Fruit fly (Drosophila melanogaster) whole organism, embryonic: ENCODE data around the gene CG2059.

Experiments used
- Atf-2 ChIP-seq: fragments of 200-800 bp; sonication (Bioruptor generic); optimal IDR thresholded peaks from 2 replicates; lab custom pipeline; 2016; ENCODE audit warnings: missing biosample characterization, missing genetic modification characterization
- BtbVII ChIP-seq: fragments of 200-800 bp; sonication (Bioruptor generic); optimal IDR thresholded peaks from 3 replicates; lab custom pipeline; 2017; ENCODE audit warnings: missing biosample characterization, mild to moderate bottlenecking, missing genetic modification characterization
- CG10267 ChIP-seq: fragments of 200-800 bp; sonication (Bioruptor generic); optimal IDR thresholded peaks from 2 replicates; lab custom pipeline; 2018; ENCODE audit warnings: missing biosample characterization, mild to moderate bottlenecking, missing genetic modification characterization, moderate library complexity
- CG11560 ChIP-seq: fragments of 200-800 bp; sonication (Bioruptor generic); IDR thresholded peaks from 3 replicates; pipeline ENCODE4 v1.3.6; 2022; ENCODE audit warnings: missing biosample characterization, missing genetic modification characterization
- CG12104 ChIP-seq: fragments of 200-800 bp; sonication (Bioruptor generic); optimal IDR thresholded peaks from 3 replicates; lab custom pipeline; 2016; ENCODE audit warnings: missing biosample characterization, missing genetic modification characterization
- CG18262 ChIP-seq: fragments of 200-800 bp; optimal IDR thresholded peaks from 3 replicates; lab custom pipeline; 2019; ENCODE audit warnings: missing biosample characterization, mild to moderate bottlenecking, missing genetic modification characterization, moderate library complexity
- CG2120 ChIP-seq: fragments of 200-800 bp; sonication (Bioruptor generic); optimal IDR thresholded peaks from 3 replicates; lab custom pipeline; 2016; ENCODE audit warnings: missing biosample characterization, missing genetic modification characterization
- CG3281 ChIP-seq: fragments of 200-800 bp; sonication (Bioruptor generic); optimal IDR thresholded peaks from 3 replicates; lab custom pipeline; 2017; ENCODE audit warnings: missing biosample characterization, mild to moderate bottlenecking, missing genetic modification characterization
- CG3995 ChIP-seq: fragments of 200-800 bp; sonication (Bioruptor generic); optimal IDR thresholded peaks from 3 replicates; lab custom pipeline; 2016; ENCODE audit warnings: missing biosample characterization, missing genetic modification characterization
- CG5953 ChIP-seq: fragments of 200-800 bp; sonication (Bioruptor generic); IDR thresholded peaks from 2 replicates; pipeline ENCODE4 v1.3.6; 2022; ENCODE audit warnings: missing biosample characterization, missing genetic modification characterization
- CG6791 ChIP-seq: fragments of 200-800 bp; sonication (Bioruptor generic); IDR thresholded peaks from 3 replicates; pipeline ENCODE4 v1.3.6; 2022; ENCODE audit warnings: missing biosample characterization, missing genetic modification characterization; ENCODE audit not compliant: partially characterized antibody
- CG7745 ChIP-seq: fragments of 200-800 bp; sonication (Bioruptor generic); optimal IDR thresholded peaks from 2 replicates; lab custom pipeline; 2018; ENCODE audit warnings: missing biosample characterization, mild to moderate bottlenecking, missing genetic modification characterization, moderate library complexity
- CG7928 ChIP-seq: fragments of 200-800 bp; sonication (Bioruptor generic); optimal IDR thresholded peaks from 2 replicates; lab custom pipeline; 2017; ENCODE audit warnings: missing biosample characterization, mild to moderate bottlenecking, missing genetic modification characterization
- CG9437 ChIP-seq: fragments of 200-800 bp; sonication (Bioruptor generic); optimal IDR thresholded peaks from 2 replicates; lab custom pipeline; 2018; ENCODE audit warnings: missing biosample characterization, mild to moderate bottlenecking, missing genetic modification characterization
- CG9609 ChIP-seq: fragments of 200-800 bp; sonication (Bioruptor generic); optimal IDR thresholded peaks from 3 replicates; lab custom pipeline; 2016; ENCODE audit warnings: missing biosample characterization, missing genetic modification characterization
- CTCF ChIP-seq: fragments of 200-800 bp; sonication (Bioruptor generic); optimal IDR thresholded peaks from 2 replicates; lab custom pipeline; 2017; ENCODE audit warnings: missing biosample characterization, mild to moderate bottlenecking, missing genetic modification characterization, moderate library complexity
- Fer3 ChIP-seq: fragments of 200-800 bp; sonication (Bioruptor generic); optimal IDR thresholded peaks from 2 replicates; lab custom pipeline; 2018; ENCODE audit warnings: missing biosample characterization, mild to moderate bottlenecking, missing genetic modification characterization, moderate library complexity
- H2.0 ChIP-seq: fragments of 200-800 bp; sonication (Bioruptor generic); IDR thresholded peaks from 2 replicates; pipeline ENCODE4 v1.3.6; 2022; ENCODE audit warnings: missing biosample characterization, missing genetic modification characterization
- HLH3B ChIP-seq: fragments of 200-800 bp; sonication (Bioruptor generic); IDR thresholded peaks from 2 replicates; pipeline ENCODE4 v1.3.6; 2022; ENCODE audit warnings: missing biosample characterization, missing genetic modification characterization
- Hand ChIP-seq: fragments of 200-800 bp; sonication (Bioruptor generic); optimal IDR thresholded peaks from 2 replicates; lab custom pipeline; 2017; ENCODE audit warnings: mild to moderate bottlenecking, missing biosample characterization, missing genetic modification reagents, missing genetic modification characterization
- Max ChIP-seq: fragments of 200-800 bp; sonication (Bioruptor generic); optimal IDR thresholded peaks from 2 replicates; lab custom pipeline; 2016; ENCODE audit warnings: missing biosample characterization, mild to moderate bottlenecking, missing genetic modification characterization
- Oli ChIP-seq: fragments of 200-800 bp; sonication (Bioruptor generic); optimal IDR thresholded peaks from 2 replicates; lab custom pipeline; 2018; ENCODE audit warnings: missing biosample characterization, mild to moderate bottlenecking, missing genetic modification characterization, moderate library complexity
- Opbp ChIP-seq: fragments of 200-800 bp; sonication (Bioruptor generic); IDR thresholded peaks from 3 replicates; pipeline ENCODE4 v1.3.6; 2022; ENCODE audit warnings: missing biosample characterization, missing genetic modification characterization; ENCODE audit not compliant: partially characterized antibody
- Sox102F ChIP-seq: fragments of 200-800 bp; sonication (Bioruptor generic); optimal IDR thresholded peaks from 2 replicates; lab custom pipeline; 2018; ENCODE audit warnings: missing biosample characterization, mild to moderate bottlenecking, missing genetic modification characterization, moderate library complexity
- TFAM ChIP-seq: fragments of 200-800 bp; sonication (Bioruptor generic); optimal IDR thresholded peaks from 2 replicates; lab custom pipeline; 2017; ENCODE audit warnings: missing biosample characterization, missing genetic modification characterization, inconsistent platforms
- Tbp ChIP-seq: fragments of >200 bp; optimal IDR thresholded peaks from 2 replicates; lab custom pipeline; 2018; ENCODE audit warnings: missing biosample characterization, missing genetic modification characterization
- ac ChIP-seq: fragments of 200-800 bp; sonication (Bioruptor generic); optimal IDR thresholded peaks from 3 replicates; lab custom pipeline; 2017; ENCODE audit warnings: missing biosample characterization, mild to moderate bottlenecking, missing genetic modification characterization
- ase ChIP-seq: fragments of 200-800 bp; sonication (Bioruptor generic); IDR thresholded peaks from 3 replicates; pipeline ENCODE4 v1.3.6; 2022; ENCODE audit warnings: missing biosample characterization, missing genetic modification characterization
- bigmax ChIP-seq: fragments of 200-800 bp; sonication (Bioruptor generic); optimal IDR thresholded peaks from 2 replicates; lab custom pipeline; 2018; ENCODE audit warnings: missing biosample characterization, mild to moderate bottlenecking, missing genetic modification characterization
- chn ChIP-seq: fragments of 200-800 bp; sonication (Bioruptor generic); optimal IDR thresholded peaks from 2 replicates; lab custom pipeline; 2016; ENCODE audit warnings: missing biosample characterization, missing genetic modification characterization
- dan ChIP-seq: fragments of 200-800 bp; sonication (Bioruptor generic); IDR thresholded peaks from 2 replicates; pipeline ENCODE4 v1.3.6; 2022; ENCODE audit warnings: missing biosample characterization, missing genetic modification characterization
- gce ChIP-seq: fragments of 200-800 bp; sonication (Bioruptor generic); IDR thresholded peaks from 3 replicates; pipeline ENCODE4 v1.3.6; 2022; ENCODE audit warnings: missing biosample characterization, missing genetic modification characterization
- hth ChIP-seq: fragments of >200 bp; optimal IDR thresholded peaks from 2 replicates; lab custom pipeline; 2017; ENCODE audit warnings: inconsistent platforms
- ind ChIP-seq: fragments of 200-800 bp; sonication (Bioruptor generic); optimal IDR thresholded peaks from 3 replicates; lab custom pipeline; 2016; ENCODE audit warnings: missing biosample characterization, missing genetic modification characterization
- jumu ChIP-seq: fragments of 200-800 bp; sonication (Bioruptor generic); optimal IDR thresholded peaks from 3 replicates; lab custom pipeline; 2016; ENCODE audit warnings: missing biosample characterization, missing genetic modification characterization
- nerfin-1 ChIP-seq: fragments of 200-800 bp; sonication (Bioruptor generic); optimal IDR thresholded peaks from 3 replicates; lab custom pipeline; 2019; ENCODE audit warnings: missing biosample characterization, mild to moderate bottlenecking, missing genetic modification characterization, moderate library complexity
- odd ChIP-seq: fragments of 200-800 bp; sonication (Bioruptor generic); optimal IDR thresholded peaks from 2 replicates; lab custom pipeline; 2017; ENCODE audit warnings: missing biosample characterization, mild to moderate bottlenecking, missing genetic modification characterization
- pita ChIP-seq: fragments of 200-800 bp; sonication (Bioruptor generic); optimal IDR thresholded peaks from 2 replicates; lab custom pipeline; 2017; ENCODE audit warnings: missing biosample characterization, mild to moderate bottlenecking, missing genetic modification characterization
- sens-2 ChIP-seq: fragments of 200-800 bp; sonication (Bioruptor generic); IDR thresholded peaks from 2 replicates; pipeline ENCODE4 v1.3.6; 2022; ENCODE audit warnings: missing biosample characterization, missing genetic modification characterization
- slbo ChIP-seq: fragments of 200-800 bp; sonication (Bioruptor generic); IDR thresholded peaks from 2 replicates; pipeline ENCODE4 v1.3.6; 2022; ENCODE audit warnings: missing biosample characterization, missing genetic modification characterization
- slp2 ChIP-seq: fragments of 200-800 bp; sonication (Bioruptor generic); optimal IDR thresholded peaks from 2 replicates; lab custom pipeline; 2016; ENCODE audit warnings: missing biosample characterization, missing genetic modification characterization
- ttk ChIP-seq: fragments of 200-800 bp; sonication (Bioruptor generic); IDR thresholded peaks from 2 replicates; pipeline ENCODE4 v2.1.2; 2022; ENCODE audit warnings: missing biosample characterization, missing genetic modification characterization
- unpg ChIP-seq: fragments of 200-800 bp; sonication (Bioruptor generic); optimal IDR thresholded peaks from 3 replicates; lab custom pipeline; 2018; ENCODE audit warnings: missing biosample characterization, mild to moderate bottlenecking, missing genetic modification characterization, moderate library complexity
- vnd ChIP-seq: fragments of 200-800 bp; sonication (Bioruptor generic); IDR thresholded peaks from 3 replicates; pipeline ENCODE4 v1.3.6; 2022; ENCODE audit warnings: missing biosample characterization, missing genetic modification characterization; ENCODE audit not compliant: partially characterized antibody
- wor ChIP-seq: fragments of 200-800 bp; sonication (Bioruptor generic); IDR thresholded peaks from 2 replicates; pipeline ENCODE4 v1.3.6; 2022; ENCODE audit warnings: missing biosample characterization, missing genetic modification characterization

Gene CG2059

DNA sequence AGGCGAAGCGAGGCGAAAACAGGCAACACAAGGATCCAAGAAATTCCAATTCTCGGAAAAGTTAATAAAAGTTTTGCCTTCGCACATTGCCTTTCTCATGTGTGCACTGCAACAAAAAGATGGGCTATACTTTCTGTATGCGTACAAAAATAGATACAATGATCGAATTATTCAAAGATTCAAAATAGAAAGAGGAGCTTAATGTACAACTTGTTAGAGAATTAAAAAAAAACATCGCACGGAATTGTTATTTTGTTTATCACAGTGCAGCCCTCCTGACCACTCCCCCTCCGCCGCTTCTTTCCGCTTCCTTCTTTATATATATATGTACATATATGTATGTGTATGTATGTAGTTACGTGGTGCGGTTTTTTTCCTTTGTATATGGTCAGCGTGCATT is 16.2 kb downstream of the CG2059 start (continued):
- TF ChIP-seq wor (GFP tag; lab: Robert Waterston, UW) (0 out of 2 replicates have a peak, but pooled peaks have one; percentile 11), HLH3B (GFP tag; lab: Robert Waterston, UW) (peak; percentile 33; the same call in 1 of the 2 replicates), CG9609 (GFP tag; lab: Kevin White, UChicago) (no peak), sens-2 (GFP tag; lab: Robert Waterston, UW) (0 out of 2 replicates have a peak, but pooled peaks have one; percentile 19), jumu (GFP tag; lab: Kevin White, UChicago) (no peak), ase (peak; percentile 8; the same call in 1 of the 3 replicates), gce (GFP tag; lab: Robert Waterston, UW) (no peak), H2.0 (GFP tag; lab: Robert Waterston, UW) (no peak), dan (no peak), Tbp (GFP tag; lab: Kevin White, UChicago) (no peak), pita (no peak), Max (GFP tag; lab: Kevin White, UChicago) (no peak), Fer3 (tag; lab: Kevin White, UChicago) (no peak), TFAM (GFP tag; lab: Kevin White, UChicago) (no peak), bigmax (GFP tag; lab: Kevin White, UChicago) (no peak), Sox102F (peak; percentile 43), CG18262 (peak; percentile 24), CG12104 (GFP tag; lab: Kevin White, UChicago) (no peak), CG7928 (GFP tag; lab: Kevin White, UChicago) (no peak), ac (GFP tag; lab: Kevin White, UChicago) (no peak), Oli (tag; lab: Kevin White, UChicago) (peak; percentile 22), ttk (GFP tag; lab: Robert Waterston, UW) (peak; percentile 33; the same call in 1 of the 2 replicates), Atf-2 (GFP tag; lab: Kevin White, UChicago) (no peak), chn (GFP tag; lab: Kevin White, UChicago) (no peak), hth (lab: Kevin White, UChicago) (no peak), vnd (GFP tag; lab: Robert Waterston, UW) (no peak), CG11560 (no peak), Hand (GFP tag; lab: Kevin White, UChicago) (no peak), CG3281 (no peak), Opbp (GFP tag; lab: Robert Waterston, UW) (no peak), CG3995 (GFP tag; lab: Kevin White, UChicago) (no peak), slbo (GFP tag; lab: Robert Waterston, UW) (no peak; the same call in 1 of the 2 replicates), CG2120 (GFP tag; lab: Kevin White, UChicago) (no peak), odd (no peak), CG9437 (GFP tag; lab: Kevin White, UChicago) (no peak), CG7745 (tag; lab: Kevin White, UChicago) (no peak), BtbVII (no peak), CG5953 (GFP tag; lab: Robert Waterston, UW) (no peak), slp2 (no peak), unpg (GFP tag; lab: Kevin White, UChicago) (peak; percentile 48), CG6791 (GFP tag; lab: Robert Waterston, UW) (no peak), ind (peak; percentile 2), CTCF (GFP tag; lab: Kevin White, UChicago) (no peak), CG10267 (tag; lab: Kevin White, UChicago) (peak; percentile 14), nerfin-1 (tag; lab: Kevin White, UChicago) (no peak)
- TF ChIP-seq, all 482 proteins: peak for 97
